Worm (Caenorhabditis elegans) whole organism, midembryonic: ENCODE results near the gene srbc-23.

Experiments
- T22C8.4 ChIP-seq: fragments of 200-800 bp; sonication (Bioruptor generic); IDR thresholded peaks from 2 replicates; pipeline ENCODE4 v1.3.6; 2022; ENCODE audit warnings: missing genetic modification characterization, missing compliant biosample characterization
- cog-1 ChIP-seq: sonication (generic microtip); optimal IDR thresholded peaks from 2 replicates; lab custom pipeline; 2016; ENCODE audit warnings: missing genetic modification characterization, missing compliant biosample characterization
- flt-1 ChIP-seq: fragments of 200-800 bp; sonication (Bioruptor generic); IDR thresholded peaks from 2 replicates; pipeline ENCODE4 v1.3.6; 2022; ENCODE audit warnings: missing genetic modification characterization, missing compliant biosample characterization
- klf-2 ChIP-seq: fragments of 200-800 bp; sonication (Bioruptor generic); conservative IDR thresholded peaks from 2 replicates; pipeline ENCODE4 v1.3.6; 2022; ENCODE audit warnings: missing genetic modification reagents, missing genetic modification characterization, missing compliant biosample characterization
- med-1 ChIP-seq: sonication (generic microtip); optimal IDR thresholded peaks from 2 replicates; lab custom pipeline; 2017; ENCODE audit warnings: missing genetic modification characterization, mild to moderate bottlenecking, missing compliant biosample characterization, antibody characterized with exemption, missing genetic modification reagents; ENCODE audit not compliant: insufficient read depth
- ref-1 ChIP-seq: fragments of 200-800 bp; sonication (Bioruptor generic); conservative IDR thresholded peaks from 2 replicates; pipeline ENCODE4 v1.3.6; 2022; ENCODE audit warnings: missing genetic modification reagents, missing genetic modification characterization, missing compliant biosample characterization
- tab-1 ChIP-seq: fragments of 200-800 bp; sonication (Bioruptor generic); IDR thresholded peaks from 2 replicates; pipeline ENCODE4 v1.3.6; 2022; ENCODE audit warnings: missing genetic modification characterization, missing compliant biosample characterization
- ztf-23 ChIP-seq: fragments of 200-800 bp; sonication (Bioruptor generic); IDR thresholded peaks from 2 replicates; pipeline ENCODE4 v1.3.6; 2022; ENCODE audit warnings: missing genetic modification reagents, missing genetic modification characterization, missing compliant biosample characterization
- ztf-29 ChIP-seq: fragments of 200-800 bp; sonication (Bioruptor generic); IDR thresholded peaks from 2 replicates; pipeline ENCODE4 v1.3.6; 2022; ENCODE audit warnings: missing genetic modification reagents, missing genetic modification characterization, missing compliant biosample characterization

Gene srbc-23

DNA sequence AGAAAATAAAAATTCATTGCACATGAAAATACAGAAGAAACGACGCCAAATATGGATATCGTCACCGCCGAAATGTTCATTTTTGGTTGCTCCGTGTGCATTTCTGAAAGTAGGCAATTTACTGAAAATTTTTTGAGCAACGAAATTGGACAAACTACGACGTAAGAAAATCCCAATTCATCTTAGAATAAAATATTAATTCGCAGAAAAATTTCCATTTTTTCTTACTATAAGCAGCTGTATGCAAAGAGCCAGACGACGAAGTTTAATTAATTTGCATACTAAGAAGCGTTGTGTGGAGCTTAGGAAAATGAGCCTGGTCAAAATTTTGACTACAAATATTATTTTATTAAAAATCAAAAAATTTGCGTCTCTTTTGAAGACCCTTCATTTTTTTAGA lies 13.3 kb downstream of the srbc-23 start, which contains the start of gene srbc-19:
TSS of gene srbc-19 (minus strand) at position 101 of the 400 bp plus-strand sequence.
- no peak for TF ChIP-seq ztf-23 (GFP tag; lab: Robert Waterston, UW)
- no peak for TF ChIP-seq flt-1 (GFP tag; lab: Robert Waterston, UW)
- TF ChIP-seq klf-2 (GFP tag; lab: Robert Waterston, UW) = no peak
- TF ChIP-seq tab-1 (GFP tag; lab: Robert Waterston, UW) = no peak
- TF ChIP-seq ztf-29 (GFP tag; lab: Robert Waterston, UW) = no peak
- TF ChIP-seq ref-1 (GFP tag; lab: Robert Waterston, UW) = no peak
- TF ChIP-seq T22C8.4 (GFP tag; lab: Robert Waterston, UW) = no peak
- no peak for TF ChIP-seq med-1 (GFP tag; lab: Kevin White, UChicago)
- TF ChIP-seq cog-1 (tag; lab: Kevin White, UChicago) = no peak

DNA sequence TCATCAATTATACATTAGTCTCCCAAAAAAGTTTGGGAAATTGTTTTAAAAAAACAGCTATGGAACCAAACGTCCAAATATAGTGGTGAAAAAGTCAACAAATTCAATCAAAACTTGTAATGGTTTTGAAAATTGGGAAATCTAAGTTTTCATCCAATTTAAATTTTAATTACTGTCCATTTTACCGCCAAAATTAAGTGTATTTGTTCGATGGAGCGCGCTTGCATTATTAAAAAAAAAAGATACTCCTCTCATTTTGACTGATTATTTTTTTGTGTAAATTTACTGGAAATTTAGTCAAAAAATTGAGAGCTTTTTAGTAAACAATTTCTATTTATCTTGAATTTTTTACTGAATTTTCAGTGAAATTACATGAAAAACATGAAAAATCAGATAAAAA lies 21.1 kb downstream of the srbc-23 start:
- TF ChIP-seq tab-1 (GFP tag; lab: Robert Waterston, UW) = no peak
- TF ChIP-seq ztf-29 (GFP tag; lab: Robert Waterston, UW) = no peak
- no peak for TF ChIP-seq ztf-23 (GFP tag; lab: Robert Waterston, UW)
- no peak for TF ChIP-seq ref-1 (GFP tag; lab: Robert Waterston, UW)
- TF ChIP-seq klf-2 (GFP tag; lab: Robert Waterston, UW) = no peak
- TF ChIP-seq flt-1 (GFP tag; lab: Robert Waterston, UW) = no peak
- no peak for TF ChIP-seq med-1 (GFP tag; lab: Kevin White, UChicago)
- TF ChIP-seq T22C8.4 (GFP tag; lab: Robert Waterston, UW) = no peak
- no peak for TF ChIP-seq cog-1 (tag; lab: Kevin White, UChicago)

DNA sequence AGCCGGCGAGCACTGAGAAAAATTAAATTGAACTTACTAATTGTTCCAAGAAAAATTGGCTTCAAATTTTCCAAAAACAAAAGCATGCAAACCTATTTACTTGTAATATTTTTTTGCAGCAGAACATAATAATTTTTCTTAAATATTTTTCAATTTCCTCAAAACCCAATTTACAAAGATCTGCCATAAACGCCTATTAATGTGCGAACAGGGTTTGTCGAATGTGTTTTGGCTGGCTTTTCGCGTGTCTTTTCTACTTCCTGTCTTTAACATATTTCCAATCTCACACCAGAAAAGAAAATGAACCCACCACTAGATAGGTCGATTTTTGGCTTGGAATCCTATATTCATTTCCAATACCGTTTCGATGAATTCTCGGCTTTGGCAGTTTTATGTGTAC lies 21.9 kb downstream of the srbc-23 start, which contains the start of gene C45H4.18:
TSS of gene C45H4.18 (plus strand) at position 301 of the 400 bp plus-strand sequence.
- TF ChIP-seq med-1 (GFP tag; lab: Kevin White, UChicago) (no peak), ztf-23 (GFP tag; lab: Robert Waterston, UW) (no peak), klf-2 (GFP tag; lab: Robert Waterston, UW) (no peak), flt-1 (GFP tag; lab: Robert Waterston, UW) (no peak), tab-1 (GFP tag; lab: Robert Waterston, UW) (no peak), ztf-29 (GFP tag; lab: Robert Waterston, UW) (no peak), cog-1 (tag; lab: Kevin White, UChicago) (no peak), ref-1 (GFP tag; lab: Robert Waterston, UW) (no peak), T22C8.4 (GFP tag; lab: Robert Waterston, UW) (no peak)

DNA sequence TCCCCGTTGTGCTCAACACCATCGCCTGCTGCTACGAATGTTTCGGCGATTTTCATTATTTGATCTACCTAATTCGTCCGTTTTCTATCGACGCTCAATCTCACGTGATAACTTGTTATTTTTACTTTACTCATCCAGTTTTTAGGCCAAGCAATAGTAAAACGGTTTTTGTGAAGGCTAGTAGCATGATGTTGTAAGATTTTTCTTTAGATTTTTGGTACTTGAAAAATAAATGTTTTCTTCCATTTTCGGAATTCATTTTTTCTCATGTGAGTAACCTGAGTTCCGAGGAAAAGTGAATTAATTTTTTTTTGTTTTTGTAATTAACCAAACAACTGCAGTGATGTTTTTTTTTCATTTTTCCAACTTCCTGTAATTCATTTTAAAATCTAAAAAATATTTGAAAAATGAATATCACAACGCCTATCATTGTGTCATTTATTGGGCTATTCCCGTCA lies 24.0 kb downstream of the srbc-23 start, which contains the start of gene srbc-17:
TSS of gene srbc-17 (plus strand) at position 408 of the 458 bp plus-strand sequence.
- no peak for TF ChIP-seq T22C8.4 (GFP tag; lab: Robert Waterston, UW)
- TF ChIP-seq ref-1 (GFP tag; lab: Robert Waterston, UW) = no peak
- TF ChIP-seq ztf-23 (GFP tag; lab: Robert Waterston, UW) = no peak
- no peak for TF ChIP-seq cog-1 (tag; lab: Kevin White, UChicago)
- no peak for TF ChIP-seq klf-2 (GFP tag; lab: Robert Waterston, UW)
- no peak for TF ChIP-seq flt-1 (GFP tag; lab: Robert Waterston, UW)

ce11 chrV:2179214-2179613 lies 25.8 kb downstream of the srbc-23 start, which contains the start of gene cyp-33C1:
Gene cyp-33C1, plus strand, starts transcription at chrV:2179514.
- TF ChIP-seq med-1 (GFP tag; lab: Kevin White, UChicago) (no peak), ztf-23 (GFP tag; lab: Robert Waterston, UW) (no peak), ztf-29 (GFP tag; lab: Robert Waterston, UW) (no peak), flt-1 (GFP tag; lab: Robert Waterston, UW) (no peak), tab-1 (GFP tag; lab: Robert Waterston, UW) (no peak), cog-1 (tag; lab: Kevin White, UChicago) (no peak), klf-2 (GFP tag; lab: Robert Waterston, UW) (no peak), ref-1 (GFP tag; lab: Robert Waterston, UW) (no peak), T22C8.4 (GFP tag; lab: Robert Waterston, UW) (no peak)

DNA sequence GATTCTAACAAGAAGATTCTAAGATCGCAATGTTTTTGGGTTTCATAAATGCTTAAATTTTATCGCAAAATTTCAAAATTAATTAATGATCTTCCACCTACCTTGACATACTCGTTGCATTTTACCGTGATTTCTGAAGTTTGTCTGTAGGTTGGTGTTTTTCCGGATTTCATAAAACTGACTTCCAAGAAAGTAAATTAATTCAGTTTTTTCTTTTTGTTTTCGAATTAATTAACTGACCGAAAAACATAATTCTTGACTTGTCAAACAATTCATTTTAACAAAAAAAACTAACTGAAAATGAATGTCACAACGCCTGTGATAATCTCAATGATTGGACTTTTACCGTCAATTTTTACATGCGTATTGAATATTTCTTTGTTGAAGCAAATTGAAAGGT lies 28.4 kb downstream of the srbc-23 start, which contains the start of gene srbc-16:
TSS of gene srbc-16 (plus strand) at position 301 of the 400 bp plus-strand sequence.
- TF ChIP-seq klf-2 (GFP tag; lab: Robert Waterston, UW) (no peak), T22C8.4 (GFP tag; lab: Robert Waterston, UW) (no peak), med-1 (GFP tag; lab: Kevin White, UChicago) (no peak), tab-1 (GFP tag; lab: Robert Waterston, UW) (no peak), ztf-23 (GFP tag; lab: Robert Waterston, UW) (no peak), ztf-29 (GFP tag; lab: Robert Waterston, UW) (no peak), ref-1 (GFP tag; lab: Robert Waterston, UW) (no peak), cog-1 (tag; lab: Kevin White, UChicago) (no peak)

ce11 chrV:2183162-2183561 lies 29.8 kb downstream of the srbc-23 start, which contains the start of gene cyp-33C2:
Gene cyp-33C2, plus strand, starts transcription at chrV:2183488.
- TF ChIP-seq med-1 (GFP tag; lab: Kevin White, UChicago) (no peak), klf-2 (GFP tag; lab: Robert Waterston, UW) (no peak)

DNA sequence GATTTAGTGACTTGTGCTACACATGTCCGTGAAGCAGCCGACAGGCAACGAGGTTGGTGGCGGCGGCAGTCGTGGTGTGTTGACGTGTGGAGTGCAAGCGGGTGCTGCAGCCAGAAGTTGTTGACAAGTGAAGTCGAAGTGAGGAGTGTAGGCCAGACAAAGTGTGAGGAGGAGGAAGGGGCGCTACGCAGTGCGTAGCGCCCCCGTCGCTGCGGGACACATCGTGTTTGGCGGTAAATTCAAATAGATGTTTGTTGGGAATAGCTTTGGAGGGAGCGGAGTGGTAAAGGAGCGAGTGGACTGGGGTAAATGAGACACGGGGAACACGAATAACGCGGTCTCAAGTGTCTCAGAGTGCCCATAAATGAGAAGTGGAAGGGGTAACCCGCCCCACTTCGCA lies 32.1 kb downstream of the srbc-23 start:
- TF ChIP-seq ztf-23 (GFP tag; lab: Robert Waterston, UW) (peak; percentile 98), ref-1 (GFP tag; lab: Robert Waterston, UW) (no peak), T22C8.4 (GFP tag; lab: Robert Waterston, UW) (no peak), ztf-29 (GFP tag; lab: Robert Waterston, UW) (no peak), tab-1 (GFP tag; lab: Robert Waterston, UW) (no peak), cog-1 (tag; lab: Kevin White, UChicago) (no peak), flt-1 (GFP tag; lab: Robert Waterston, UW) (no peak)

- no peak for TF ChIP-seq ztf-23 (GFP tag; lab: Robert Waterston, UW)
- no peak for TF ChIP-seq med-1 (GFP tag; lab: Kevin White, UChicago)
- TF ChIP-seq klf-2 (GFP tag; lab: Robert Waterston, UW) = no peak
- TF ChIP-seq ztf-29 (GFP tag; lab: Robert Waterston, UW) = no peak
- TF ChIP-seq flt-1 (GFP tag; lab: Robert Waterston, UW) = no peak
- TF ChIP-seq tab-1 (GFP tag; lab: Robert Waterston, UW) = no peak
- no peak for TF ChIP-seq cog-1 (tag; lab: Kevin White, UChicago)
- no peak for TF ChIP-seq ref-1 (GFP tag; lab: Robert Waterston, UW)
- no peak for TF ChIP-seq T22C8.4 (GFP tag; lab: Robert Waterston, UW)
Observed at ce11 chrV:2187864-2188345, 34.5 kb downstream of the srbc-23 start, which contains the start of gene Y5H2B.3. Gene Y5H2B.3, plus strand, starts transcription at chrV:2188295.
